Worm (Caenorhabditis elegans) whole organism, young adult: ENCODE data around the gene W05B10.4.

Experiments used
- T07F8.4 ChIP-seq: sonication (generic microtip); optimal IDR thresholded peaks from 2 replicates; lab custom pipeline; 2016; ENCODE audit warnings: mild to moderate bottlenecking, missing genetic modification characterization, moderate library complexity, missing compliant biosample characterization
- Y67H2A.10 ChIP-seq: fragments of 200-800 bp; sonication (Bioruptor generic); conservative IDR thresholded peaks from 2 replicates; pipeline ENCODE4 v1.3.6; 2022; ENCODE audit warnings: missing genetic modification reagents, missing genetic modification characterization, missing compliant biosample characterization
- ZK185.1 ChIP-seq: sonication (generic microtip); optimal IDR thresholded peaks from 2 replicates; lab custom pipeline; 2016; ENCODE audit warnings: mild to moderate bottlenecking, missing genetic modification characterization, missing compliant biosample characterization; ENCODE audit not compliant: poor library complexity, severe bottlenecking
- ama-1 ChIP-seq, 3 experiments: fragments of 150-350 bp in 1 of 3; sonication (generic microtip) in 2 of 3; optimal IDR thresholded peaks; 2 replicates each; lab custom pipeline; 2014 to 2018; ENCODE audit warnings: missing biosample characterization in 2 of 3, missing genetic modification characterization in 2 of 3, missing genetic modification reagents in 2 of 3
- athp-1 ChIP-seq: sonication (generic microtip); optimal IDR thresholded peaks from 2 replicates; lab custom pipeline; 2017; ENCODE audit warnings: mild to moderate bottlenecking, missing genetic modification characterization, missing compliant biosample characterization
- ceh-91 ChIP-seq: fragments of 200-800 bp; sonication (Bioruptor generic); IDR thresholded peaks from 2 replicates; pipeline ENCODE4 v1.3.6; 2022; ENCODE audit warnings: missing genetic modification reagents, missing genetic modification characterization, missing compliant biosample characterization
- ekl-4 ChIP-seq: fragments of 200-800 bp; sonication (Bioruptor generic); IDR thresholded peaks from 2 replicates; pipeline ENCODE4 v1.3.6; 2022; ENCODE audit warnings: missing genetic modification reagents, missing genetic modification characterization, missing compliant biosample characterization
- hlh-12 ChIP-seq: sonication (generic microtip); optimal IDR thresholded peaks from 2 replicates; lab custom pipeline; 2016; ENCODE audit warnings: missing genetic modification characterization, missing compliant biosample characterization
- lin-35 ChIP-seq, 3 experiments: fragments of 150-350 bp in 2 of 3; sonication (generic microtip) in 1 of 3; optimal IDR thresholded peaks; 2 replicates each; lab custom pipeline; 2014 to 2018; ENCODE audit warnings: missing biosample characterization in 3 of 3, missing genetic modification characterization in 3 of 3, missing genetic modification reagents in 3 of 3
- lin-54 ChIP-seq: fragments of 200-800 bp; sonication (Bioruptor generic); optimal IDR thresholded peaks from 2 replicates; lab custom pipeline; 2018; ENCODE audit warnings: mild to moderate bottlenecking, missing genetic modification characterization, missing compliant biosample characterization
- pha-4 ChIP-seq: fragments of 150-350 bp; sonication (generic microtip); optimal IDR thresholded peaks from 2 replicates; lab custom pipeline; 2014; ENCODE audit warnings: missing biosample characterization, missing genetic modification reagents, missing genetic modification characterization
- ztf-6 ChIP-seq: fragments of 200-800 bp; sonication (Bioruptor generic); IDR thresholded peaks from 2 replicates; pipeline ENCODE4 v1.3.6; 2022; ENCODE audit warnings: missing genetic modification reagents, missing genetic modification characterization, missing compliant biosample characterization

- TF ChIP-seq lin-54 (no peak), ceh-91 (GFP tag; lab: Robert Waterston, UW) (no peak), ZK185.1 (tag; lab: Kevin White, UChicago) (no peak), lin-35 (GFP tag; optimal IDR thresholded peaks at IDR 0.05; lab: Kevin White, UChicago) (no peak), ekl-4 (no peak), Y67H2A.10 (no peak), T07F8.4 (tag; lab: Kevin White, UChicago) (no peak), ztf-6 (GFP tag; lab: Robert Waterston, UW) (no peak), ama-1 (optimal IDR thresholded peaks at IDR 0.05; lab: Kevin White, UChicago) (no peak), ama-1 (GFP tag; optimal IDR thresholded peaks at IDR 0.05; lab: Kevin White, UChicago) (no peak), pha-4 (tag; lab: Kevin White, UChicago) (no peak), hlh-12 (tag; lab: Kevin White, UChicago) (no peak), athp-1 (tag; lab: Kevin White, UChicago) (no peak)
Observed at ce11 chrV:12635218-12635617, 32.8 kb upstream of the W05B10.4 start.
